Worm (Caenorhabditis elegans): ENCODE data around the gene Y41C4A.9.
A peak's percentile ranks its signal among the peaks of the same experiment; 100 is the strongest.

- TF ChIP-seq skn-1 (tag; optimal IDR thresholded peaks at IDR 0.05) (no peak), unc-130 (tag; optimal IDR thresholded peaks at IDR 0.05) (no peak), nhr-28 (tag; optimal IDR thresholded peaks at IDR 0.05) (no peak), mdl-1 (tag; optimal IDR thresholded peaks at IDR 0.05) (no peak), Y116A8C.19 (tag; optimal IDR thresholded peaks at IDR 0.05; ENCODE audit: borderline replicate concordance) (no peak), lin-14 (GFP tag; optimal IDR thresholded peaks at IDR 0.05) (peak; percentile 38)
Measured at ce11 chrIII:11742191-11742590, 23.7 kb upstream of the Y41C4A.9 start.
